Fruit fly (Drosophila melanogaster) whole organism, adult: ENCODE measurements around the gene gw.

Experiments used
- CG11617 ChIP-seq: fragments of 200-800 bp; sonication (Bioruptor generic); optimal IDR thresholded peaks from 2 replicates; lab custom pipeline; 2017; ENCODE audit warnings: mild to moderate bottlenecking, missing biosample characterization, missing genetic modification reagents, missing genetic modification characterization
- CG12768 ChIP-seq: fragments of 200-800 bp; sonication (Bioruptor generic); optimal IDR thresholded peaks from 2 replicates; lab custom pipeline; 2017; ENCODE audit warnings: missing biosample characterization, missing genetic modification characterization, mild to moderate bottlenecking, moderate library complexity, missing genetic modification reagents
- CG14711 ChIP-seq: fragments of 200-800 bp; sonication (Bioruptor generic); optimal IDR thresholded peaks from 2 replicates; lab custom pipeline; 2018; ENCODE audit warnings: missing biosample characterization, mild to moderate bottlenecking, missing genetic modification characterization, moderate library complexity
- CG1620 ChIP-seq: fragments of 200-800 bp; sonication (Bioruptor generic); optimal IDR thresholded peaks from 2 replicates; lab custom pipeline; 2016; ENCODE audit warnings: missing biosample characterization, missing genetic modification characterization
- CG33017 ChIP-seq: fragments of 200-800 bp; sonication (Bioruptor generic); optimal IDR thresholded peaks from 2 replicates; lab custom pipeline; 2018; ENCODE audit warnings: missing biosample characterization, mild to moderate bottlenecking, missing genetic modification characterization, moderate library complexity
- CG7045 ChIP-seq: fragments of 200-800 bp; sonication (Bioruptor generic); optimal IDR thresholded peaks from 2 replicates; lab custom pipeline; 2017; ENCODE audit warnings: missing biosample characterization, mild to moderate bottlenecking, missing genetic modification characterization
- CG7101 ChIP-seq: fragments of 200-800 bp; sonication (Bioruptor generic); optimal IDR thresholded peaks from 2 replicates; lab custom pipeline; 2018; ENCODE audit warnings: missing biosample characterization, mild to moderate bottlenecking, missing genetic modification characterization, moderate library complexity
- Clk ChIP-seq: fragments of 200-800 bp; sonication (Bioruptor generic); optimal IDR thresholded peaks from 2 replicates; lab custom pipeline; 2017; ENCODE audit warnings: missing biosample characterization, missing genetic modification characterization
- Crg-1 ChIP-seq: fragments of 200-800 bp; sonication (Bioruptor generic); optimal IDR thresholded peaks from 2 replicates; lab custom pipeline; 2016; ENCODE audit warnings: missing biosample characterization, missing genetic modification characterization
- Hr96 ChIP-seq: fragments of 200-800 bp; sonication (Bioruptor generic); optimal IDR thresholded peaks from 2 replicates; lab custom pipeline; 2016; ENCODE audit warnings: missing biosample characterization, missing genetic modification characterization
- Mnt ChIP-seq: fragments of 200-800 bp; sonication (Bioruptor generic); optimal IDR thresholded peaks from 2 replicates; lab custom pipeline; 2016; ENCODE audit warnings: missing biosample characterization, mild to moderate bottlenecking, missing genetic modification characterization
- bab1 ChIP-seq: fragments of 200-800 bp; sonication (Bioruptor generic); optimal IDR thresholded peaks from 3 replicates; lab custom pipeline; 2019; ENCODE audit warnings: missing biosample characterization, mild to moderate bottlenecking, missing genetic modification characterization, moderate library complexity
- cic ChIP-seq: fragments of 200-800 bp; sonication (Bioruptor generic); optimal IDR thresholded peaks from 2 replicates; lab custom pipeline; 2017; ENCODE audit warnings: missing biosample characterization, mild to moderate bottlenecking, missing genetic modification characterization, moderate library complexity
- cnc ChIP-seq, 2 experiments: fragments of >200 bp; optimal IDR thresholded peaks; 2 replicates each; lab custom pipeline; 2017
- kay ChIP-seq: fragments of 200-800 bp; sonication (Bioruptor generic); peaks from one replicate; lab custom pipeline; 2016; ENCODE audit warnings: missing biosample characterization, missing genetic modification characterization, borderline replicate concordance
- ovo ChIP-seq: fragments of 200-800 bp; sonication (Bioruptor generic); optimal IDR thresholded peaks from 2 replicates; lab custom pipeline; 2016; ENCODE audit warnings: missing biosample characterization, missing genetic modification characterization
- pad ChIP-seq: fragments of 200-800 bp; sonication (Bioruptor generic); optimal IDR thresholded peaks from 3 replicates; lab custom pipeline; 2017; ENCODE audit warnings: missing biosample characterization, missing genetic modification characterization, mild to moderate bottlenecking, moderate library complexity, missing genetic modification reagents
- tj ChIP-seq: fragments of 200-800 bp; sonication (Bioruptor generic); optimal IDR thresholded peaks from 3 replicates; lab custom pipeline; 2017; ENCODE audit warnings: missing biosample characterization, mild to moderate bottlenecking, missing genetic modification characterization, moderate library complexity
- toe ChIP-seq: fragments of 200-800 bp; sonication (Bioruptor generic); optimal IDR thresholded peaks from 2 replicates; lab custom pipeline; 2016; ENCODE audit warnings: missing biosample characterization, missing genetic modification characterization

The gw gene

DNA sequence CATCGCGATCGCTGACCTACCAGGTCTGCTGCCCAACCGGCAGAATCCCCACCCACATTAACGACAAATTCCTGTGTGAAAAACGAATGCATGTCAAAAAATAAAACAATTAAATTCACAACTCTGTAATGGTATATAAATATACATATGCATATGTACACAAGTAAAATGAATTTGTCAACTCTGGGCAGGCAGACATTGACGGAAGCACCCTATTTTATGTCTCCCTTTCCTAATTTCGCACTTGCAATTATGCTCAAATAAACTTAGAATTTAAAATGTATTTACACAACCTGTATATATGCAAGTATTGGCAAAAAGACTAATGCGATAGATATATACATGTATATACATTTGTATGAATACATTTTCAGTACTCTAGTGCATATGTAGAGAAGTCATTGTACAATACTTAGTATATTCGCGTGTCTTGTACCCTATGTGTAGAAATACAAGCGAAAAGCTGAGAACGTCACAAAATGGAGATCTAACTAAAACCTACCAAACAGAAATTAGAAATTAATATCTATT, 1.3 kb downstream of the gw start:
- TF ChIP-seq toe (GFP tag; lab: Kevin White, UChicago), result no peak
- TF ChIP-seq Crg-1 (GFP tag; lab: Kevin White, UChicago), result peak; percentile 0
- no peak for TF ChIP-seq Clk (GFP tag; lab: Kevin White, UChicago)
- no peak for TF ChIP-seq bab1 (GFP tag; lab: Kevin White, UChicago)
- no peak for TF ChIP-seq CG33017
- no peak for TF ChIP-seq tj (GFP tag; lab: Kevin White, UChicago)
- TF ChIP-seq CG14711 (tag; lab: Kevin White, UChicago), result peak; percentile 86
- TF ChIP-seq kay (GFP tag; lab: Kevin White, UChicago), result peak; percentile 98
- TF ChIP-seq cic (GFP tag; lab: Kevin White, UChicago), result no peak
- no peak for TF ChIP-seq Hr96 (GFP tag; lab: Kevin White, UChicago)
- no peak for TF ChIP-seq CG7101 (tag; lab: Kevin White, UChicago)
- TF ChIP-seq CG1620 (GFP tag; lab: Kevin White, UChicago), result peak; percentile 22

DNA sequence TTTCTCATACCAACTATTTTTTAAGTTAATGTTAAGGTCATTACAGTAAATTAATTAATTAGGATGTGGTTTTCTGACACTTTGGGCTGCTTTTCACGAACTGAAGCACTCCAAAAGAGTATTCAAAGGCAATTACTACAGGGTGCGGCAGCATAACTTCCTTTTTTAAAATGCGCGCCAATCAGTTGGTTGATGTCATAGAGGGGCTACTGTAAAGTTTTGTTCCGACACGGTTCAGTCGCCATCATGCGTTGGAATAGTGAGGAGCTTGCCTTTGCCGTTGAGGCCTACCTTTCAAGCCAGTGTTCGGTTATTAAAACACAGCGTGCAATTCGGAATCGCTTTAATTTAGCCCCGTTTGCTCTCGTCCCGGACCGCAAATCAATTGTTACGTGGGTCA, 13.0 kb downstream of the gw start:
- TF ChIP-seq CG33017, result no peak
- TF ChIP-seq ovo, result no peak
- TF ChIP-seq CG7101 (tag; lab: Kevin White, UChicago), result no peak
- no peak for TF ChIP-seq CG12768 (GFP tag; lab: Kevin White, UChicago)
- TF ChIP-seq pad (GFP tag; lab: Kevin White, UChicago), result no peak
- no peak for TF ChIP-seq kay (GFP tag; lab: Kevin White, UChicago)
- no peak for TF ChIP-seq CG7045 (GFP tag; lab: Kevin White, UChicago)
- no peak for TF ChIP-seq Hr96 (GFP tag; lab: Kevin White, UChicago)
- TF ChIP-seq CG11617 (GFP tag; lab: Kevin White, UChicago), result no peak
- no peak for TF ChIP-seq cnc (optimal IDR thresholded peaks at IDR 0.05; lab: Kevin White, UChicago)
- no peak for TF ChIP-seq Mnt

DNA sequence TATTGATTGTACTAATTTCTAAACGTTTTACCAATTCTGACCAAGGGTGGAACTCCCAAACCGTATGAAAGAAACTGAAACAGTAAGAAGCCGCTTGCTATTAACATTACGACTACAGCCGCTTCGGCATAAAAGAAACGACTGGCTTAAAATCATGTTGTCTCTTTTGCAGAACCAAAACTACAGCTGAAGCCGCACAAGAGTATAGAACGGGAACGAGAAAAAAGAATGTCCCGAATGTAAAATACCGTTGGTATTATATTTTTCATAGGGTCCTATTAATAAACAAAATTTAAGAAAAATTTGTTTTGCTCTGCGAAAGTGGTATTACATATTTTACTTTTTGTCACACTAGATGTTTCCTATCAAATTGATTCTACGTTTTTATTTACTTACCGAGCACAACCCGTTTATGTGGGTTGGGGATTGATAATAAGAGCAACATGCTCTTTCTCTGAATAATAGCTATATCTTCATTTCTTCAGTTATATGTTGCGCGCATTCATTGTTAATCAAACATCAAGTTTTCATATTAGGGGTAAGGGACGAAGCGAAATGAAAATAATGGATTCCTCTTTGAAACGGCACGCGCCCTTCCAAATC, 13.9 kb downstream of the gw start, which contains the start of gene Ekar:
Gene Ekar, minus strand, starts transcription at position 143 of the 603 bp plus-strand sequence.
- TF ChIP-seq CG1620 (GFP tag; lab: Kevin White, UChicago), result no peak
- TF ChIP-seq kay (GFP tag; lab: Kevin White, UChicago), result peak; percentile 72

DNA sequence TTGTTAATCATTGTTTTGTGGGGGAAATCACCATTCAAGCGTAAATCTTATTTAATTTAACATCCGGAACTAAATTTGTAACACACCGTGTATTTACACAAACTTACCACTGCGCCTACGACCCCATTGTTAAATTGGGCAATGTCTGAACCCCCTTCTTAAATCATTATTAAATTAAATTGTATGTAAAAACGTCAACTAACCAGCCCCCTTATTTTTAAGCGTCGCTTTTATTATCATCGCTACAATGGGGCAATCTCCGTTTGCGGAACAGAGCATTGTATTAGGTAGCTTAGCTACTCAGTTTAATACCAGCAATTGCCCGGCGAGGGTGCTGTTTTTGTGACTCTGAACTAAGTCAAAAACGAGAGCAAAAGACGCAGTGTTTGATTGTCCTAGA, 31.0 kb downstream of the gw start, which contains the start of gene Gat:
Gene Gat, plus strand, starts transcription at position 301 of the 400 bp plus-strand sequence.
- TF ChIP-seq ovo (no peak), Clk (GFP tag; lab: Kevin White, UChicago) (no peak), pad (GFP tag; lab: Kevin White, UChicago) (no peak), CG7045 (GFP tag; lab: Kevin White, UChicago) (no peak), Hr96 (GFP tag; lab: Kevin White, UChicago) (no peak), CG11617 (GFP tag; lab: Kevin White, UChicago) (no peak), tj (GFP tag; lab: Kevin White, UChicago) (no peak)

DNA sequence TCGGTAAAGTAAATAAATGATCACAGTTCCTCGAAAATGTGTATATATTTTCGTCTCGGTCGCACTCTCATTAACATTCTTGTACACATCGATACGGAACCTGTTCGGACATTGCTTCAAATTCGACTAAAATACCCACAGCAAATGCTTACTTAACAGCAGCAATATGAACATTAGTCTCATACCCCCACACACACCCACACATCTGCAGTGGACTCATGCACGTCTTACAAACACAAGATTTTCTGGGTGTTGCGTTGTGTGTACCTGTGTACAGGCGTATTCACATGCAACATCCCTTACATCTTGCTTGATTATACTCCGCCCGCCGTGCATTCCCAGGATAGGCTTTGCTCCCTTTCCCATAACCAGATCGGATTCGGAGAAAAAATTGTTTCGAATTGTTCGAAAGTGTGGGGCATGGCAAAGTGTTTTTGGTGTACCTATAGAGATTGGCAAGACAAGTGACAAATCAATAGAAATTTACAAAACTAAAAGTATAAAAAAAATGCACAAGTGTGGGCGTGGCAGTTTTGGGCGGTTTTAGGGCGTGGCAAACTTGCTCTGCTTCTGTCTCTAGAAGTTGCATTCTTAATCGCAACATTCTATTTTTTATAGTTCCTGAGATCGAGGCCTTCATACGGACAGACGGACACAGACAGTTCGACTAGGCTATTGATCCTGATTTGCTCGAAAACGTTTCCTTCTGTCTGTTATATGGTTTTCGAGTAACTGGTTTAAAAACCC, 34.3 kb downstream of the gw start, which contains the start of gene mav:
Gene mav, minus strand, starts transcription at position 134 of the 747 bp plus-strand sequence.
- TF ChIP-seq bab1 (GFP tag; lab: Kevin White, UChicago) (no peak), CG33017 (no peak), CG7101 (tag; lab: Kevin White, UChicago) (no peak), Mnt (no peak), CG11617 (GFP tag; lab: Kevin White, UChicago) (no peak), tj (GFP tag; lab: Kevin White, UChicago) (no peak), kay (GFP tag; lab: Kevin White, UChicago) (peak; percentile 74)

DNA sequence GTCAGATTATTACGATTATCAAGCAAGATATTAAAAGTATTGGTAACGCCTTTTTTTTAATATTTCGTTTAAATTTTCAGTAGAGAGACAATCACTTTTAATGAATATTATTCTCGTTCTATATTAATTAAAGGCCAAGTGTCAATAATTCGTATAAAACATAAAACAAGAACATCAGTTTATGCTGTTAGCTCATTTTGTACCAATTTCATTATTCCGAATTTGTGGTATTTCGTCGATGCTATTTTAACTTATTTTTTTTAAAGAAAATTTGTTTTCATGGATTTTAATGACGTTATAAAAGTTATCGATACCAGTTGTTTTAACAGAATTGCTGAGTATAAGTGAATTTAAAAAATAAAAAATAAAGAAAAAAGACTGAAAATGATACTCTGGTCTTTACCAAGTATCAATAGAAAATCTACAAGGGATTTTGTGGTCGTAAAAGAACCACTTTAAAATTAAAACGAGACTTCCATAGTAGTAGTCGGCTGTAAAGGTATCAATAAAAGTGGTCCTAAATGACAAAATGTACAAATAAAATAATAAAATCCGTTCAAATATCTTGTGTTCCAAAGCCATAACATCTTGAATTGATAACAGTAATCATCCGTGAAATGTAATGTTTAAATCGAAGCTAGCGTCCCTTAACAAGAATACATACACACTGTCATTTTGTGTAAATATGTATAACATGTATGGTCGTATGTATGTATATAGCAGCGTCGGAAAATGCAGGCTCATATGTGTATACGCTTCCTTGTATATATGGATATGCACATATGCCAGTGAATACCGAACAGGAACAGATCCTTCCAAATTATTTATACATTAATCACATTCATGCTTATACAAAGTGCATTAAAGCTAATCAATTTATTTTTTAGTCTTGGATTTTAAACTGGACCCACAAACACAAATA, 49.7 kb downstream of the gw start, which contains the start of gene Eph:
Gene Eph, plus strand, starts transcription at position 287 of the 922 bp plus-strand sequence.
- TF ChIP-seq tj (GFP tag; lab: Kevin White, UChicago), result peak; percentile 67
- TF ChIP-seq CG1620 (GFP tag; lab: Kevin White, UChicago), result no peak
